Fruit fly (Drosophila melanogaster) whole organism, prepupa: ENCODE data around the gene CG31091.
A peak's percentile ranks its signal among the peaks of the same experiment; 100 is the strongest.

ENCODE experiments used
- Blimp-1 ChIP-seq: fragments of 200-800 bp; sonication (Bioruptor generic); optimal IDR thresholded peaks from 3 replicates; lab custom pipeline; 2017; ENCODE audit warnings: missing biosample characterization, missing genetic modification characterization, mild to moderate bottlenecking, moderate library complexity, missing genetic modification reagents
- CG10631 ChIP-seq: fragments of 200-800 bp; sonication (Bioruptor generic); optimal IDR thresholded peaks from 2 replicates; lab custom pipeline; 2016; ENCODE audit warnings: missing biosample characterization, missing genetic modification characterization
- CG10669 ChIP-seq: fragments of 200-800 bp; sonication (Bioruptor generic); optimal IDR thresholded peaks from 3 replicates; lab custom pipeline; 2018; ENCODE audit warnings: missing biosample characterization, mild to moderate bottlenecking, missing genetic modification characterization, moderate library complexity
- CG11294 ChIP-seq: fragments of 200-800 bp; sonication (Bioruptor generic); IDR thresholded peaks from 2 replicates; pipeline ENCODE4 v1.3.6; 2022; ENCODE audit warnings: missing biosample characterization, missing genetic modification characterization
- CG11902 ChIP-seq: fragments of 200-800 bp; sonication (Bioruptor generic); optimal IDR thresholded peaks from 3 replicates; lab custom pipeline; 2016; ENCODE audit warnings: missing biosample characterization, missing genetic modification characterization
- CG1621 ChIP-seq: fragments of 200-800 bp; sonication (Bioruptor generic); optimal IDR thresholded peaks from 3 replicates; lab custom pipeline; 2018; ENCODE audit warnings: missing biosample characterization, mild to moderate bottlenecking, missing genetic modification characterization
- CG16779 ChIP-seq: fragments of 200-800 bp; sonication (Bioruptor generic); optimal IDR thresholded peaks from 3 replicates; lab custom pipeline; 2017; ENCODE audit warnings: missing biosample characterization, mild to moderate bottlenecking, missing genetic modification characterization
- CG3032 ChIP-seq: fragments of 200-800 bp; optimal IDR thresholded peaks from 2 replicates; lab custom pipeline; 2019; ENCODE audit warnings: missing biosample characterization, mild to moderate bottlenecking, missing genetic modification characterization, moderate library complexity
- CG32006 ChIP-seq: fragments of 200-800 bp; sonication (Bioruptor generic); optimal IDR thresholded peaks from 3 replicates; lab custom pipeline; 2017; ENCODE audit warnings: missing biosample characterization, mild to moderate bottlenecking, missing genetic modification characterization
- CG3919 ChIP-seq: fragments of 200-800 bp; sonication (Bioruptor generic); optimal IDR thresholded peaks from 3 replicates; lab custom pipeline; 2016; ENCODE audit warnings: missing biosample characterization, missing genetic modification characterization
- CG4318 ChIP-seq: fragments of 200-800 bp; sonication (Bioruptor generic); optimal IDR thresholded peaks from 3 replicates; lab custom pipeline; 2017; ENCODE audit warnings: missing biosample characterization, mild to moderate bottlenecking, missing genetic modification characterization
- CG6276 ChIP-seq: fragments of 200-800 bp; sonication (Bioruptor generic); optimal IDR thresholded peaks from 2 replicates; lab custom pipeline; 2017; ENCODE audit warnings: missing biosample characterization, mild to moderate bottlenecking, missing genetic modification characterization
- CG6792 ChIP-seq: fragments of 200-800 bp; sonication (Bioruptor generic); optimal IDR thresholded peaks from 3 replicates; lab custom pipeline; 2016; ENCODE audit warnings: missing biosample characterization, missing genetic modification characterization
- CG6808 ChIP-seq: fragments of 200-800 bp; sonication (Bioruptor generic); optimal IDR thresholded peaks from 3 replicates; lab custom pipeline; 2017; ENCODE audit warnings: missing biosample characterization, missing genetic modification characterization, mild to moderate bottlenecking, moderate library complexity, missing genetic modification reagents
- CG8632 ChIP-seq: fragments of 200-800 bp; sonication (Bioruptor generic); optimal IDR thresholded peaks from 3 replicates; lab custom pipeline; 2016; ENCODE audit warnings: missing biosample characterization, missing genetic modification characterization
- Eip75B ChIP-seq: fragments of 200-800 bp; sonication (Bioruptor generic); optimal IDR thresholded peaks from 3 replicates; lab custom pipeline; 2016; ENCODE audit warnings: missing biosample characterization, missing genetic modification characterization
- Eip78C ChIP-seq: fragments of 200-800 bp; sonication (Bioruptor generic); peaks from one replicate; lab custom pipeline; 2016; ENCODE audit warnings: missing biosample characterization, missing genetic modification characterization
- Eip93F ChIP-seq: fragments of 200-800 bp; sonication (Bioruptor generic); optimal IDR thresholded peaks from 2 replicates; lab custom pipeline; 2016; ENCODE audit warnings: missing biosample characterization, mild to moderate bottlenecking, missing genetic modification characterization
- Ets21C ChIP-seq: fragments of 200-800 bp; sonication (Bioruptor generic); optimal IDR thresholded peaks from 3 replicates; lab custom pipeline; 2016; ENCODE audit warnings: missing biosample characterization, missing genetic modification characterization
- Ets96B ChIP-seq: fragments of 200-800 bp; optimal IDR thresholded peaks from 2 replicates; lab custom pipeline; 2019; ENCODE audit warnings: missing biosample characterization, mild to moderate bottlenecking, missing genetic modification characterization, moderate library complexity
- Gug ChIP-seq: fragments of 200-800 bp; sonication (Bioruptor generic); IDR thresholded peaks from 2 replicates; pipeline ENCODE4 v1.3.6; 2022; ENCODE audit warnings: missing biosample characterization, missing genetic modification characterization
- Hr38 ChIP-seq: sonication (Bioruptor generic); optimal IDR thresholded peaks from 2 replicates; lab custom pipeline; 2016; ENCODE audit warnings: missing biosample characterization, missing genetic modification characterization
- Hr39 ChIP-seq: fragments of 200-800 bp; sonication (Bioruptor generic); optimal IDR thresholded peaks from 2 replicates; lab custom pipeline; 2016; ENCODE audit warnings: missing biosample characterization, missing genetic modification characterization
- Met ChIP-seq: fragments of 200-800 bp; sonication (Bioruptor generic); optimal IDR thresholded peaks from 3 replicates; lab custom pipeline; 2016; ENCODE audit warnings: missing biosample characterization, missing genetic modification characterization
- OdsH ChIP-seq: fragments of 200-800 bp; sonication (Bioruptor generic); optimal IDR thresholded peaks from 3 replicates; lab custom pipeline; 2016; ENCODE audit warnings: missing biosample characterization, missing genetic modification characterization
- Smox ChIP-seq: fragments of 200-800 bp; sonication (Bioruptor generic); optimal IDR thresholded peaks from 3 replicates; lab custom pipeline; 2016; ENCODE audit warnings: missing biosample characterization, missing genetic modification characterization
- Sox102F ChIP-seq: fragments of 200-800 bp; sonication (Bioruptor generic); optimal IDR thresholded peaks from 2 replicates; lab custom pipeline; 2016; ENCODE audit warnings: missing biosample characterization, mild to moderate bottlenecking, missing genetic modification characterization
- Sox14 ChIP-seq: fragments of 200-800 bp; sonication (Bioruptor generic); optimal IDR thresholded peaks from 3 replicates; lab custom pipeline; 2016; ENCODE audit warnings: missing biosample characterization, missing genetic modification characterization
- achi ChIP-seq: fragments of 200-800 bp; sonication (Bioruptor generic); optimal IDR thresholded peaks from 3 replicates; lab custom pipeline; 2016; ENCODE audit warnings: missing biosample characterization, missing genetic modification characterization
- acj6 ChIP-seq: fragments of 200-800 bp; sonication (Bioruptor generic); optimal IDR thresholded peaks from 3 replicates; lab custom pipeline; 2016; ENCODE audit warnings: missing biosample characterization, missing genetic modification characterization
- cyc ChIP-seq: fragments of 200-800 bp; sonication (Bioruptor generic); optimal IDR thresholded peaks from 3 replicates; lab custom pipeline; 2016; ENCODE audit warnings: missing biosample characterization, missing genetic modification characterization
- esn ChIP-seq: fragments of 200-800 bp; sonication (Bioruptor generic); optimal IDR thresholded peaks from 2 replicates; lab custom pipeline; 2016; ENCODE audit warnings: missing biosample characterization, mild to moderate bottlenecking, missing genetic modification characterization, moderate library complexity
- fd85E ChIP-seq: fragments of 200-800 bp; sonication (Bioruptor generic); optimal IDR thresholded peaks from 3 replicates; lab custom pipeline; 2016; ENCODE audit warnings: missing biosample characterization, missing genetic modification characterization
- fkh ChIP-seq: fragments of 200-800 bp; sonication (Bioruptor generic); optimal IDR thresholded peaks from 3 replicates; lab custom pipeline; 2017; ENCODE audit warnings: missing biosample characterization, mild to moderate bottlenecking, missing genetic modification characterization, moderate library complexity
- lz ChIP-seq: fragments of 200-800 bp; sonication (Bioruptor generic); optimal IDR thresholded peaks from 3 replicates; lab custom pipeline; 2016; ENCODE audit warnings: missing biosample characterization, missing genetic modification characterization
- salr ChIP-seq, 2 experiments: fragments of 200-800 bp; sonication (Bioruptor generic); optimal IDR thresholded peaks; 3 replicates each; lab custom pipeline; 2016 to 2018; ENCODE audit warnings: missing biosample characterization in 2 of 2, missing genetic modification characterization in 2 of 2, mild to moderate bottlenecking in 1 of 2
- spab ChIP-seq: fragments of 200-800 bp; sonication (Bioruptor generic); optimal IDR thresholded peaks from 2 replicates; lab custom pipeline; 2017; ENCODE audit warnings: missing biosample characterization, mild to moderate bottlenecking, missing genetic modification characterization, missing genetic modification reagents
- topi ChIP-seq: fragments of 200-800 bp; sonication (Bioruptor generic); optimal IDR thresholded peaks from 3 replicates; lab custom pipeline; 2016; ENCODE audit warnings: missing biosample characterization, missing genetic modification characterization

Gene CG31091

dm6 chr3R:25888307-25889075, 11.2 kb upstream of the CG31091 start, which contains the start of gene Lnk (continued):
- TF ChIP-seq spab (GFP tag; lab: Kevin White, UChicago): peak; percentile 16
- no peak for TF ChIP-seq fd85E (GFP tag; lab: Kevin White, UChicago)
- TF ChIP-seq Gug: no peak
- TF ChIP-seq topi (GFP tag; lab: Kevin White, UChicago): peak; percentile 6
- TF ChIP-seq Ets96B (tag; lab: Kevin White, UChicago): no peak
- TF ChIP-seq Eip78C: peak; percentile 78
- no peak for TF ChIP-seq lz (GFP tag; lab: Kevin White, UChicago)
- no peak for TF ChIP-seq CG10669 (GFP tag; lab: Kevin White, UChicago)
- no peak for TF ChIP-seq salr (GFP tag; optimal IDR thresholded peaks at IDR 0.05; lab: Kevin White, UChicago)
- TF ChIP-seq CG6808: peak; percentile 69
- no peak for TF ChIP-seq Eip93F (GFP tag; lab: Kevin White, UChicago)
- no peak for TF ChIP-seq CG11294 (GFP tag; lab: Robert Waterston, UW)
- no peak for TF ChIP-seq CG3919 (GFP tag; lab: Kevin White, UChicago)
- TF ChIP-seq cyc (GFP tag; lab: Kevin White, UChicago): no peak
- TF ChIP-seq Hr38 (GFP tag; lab: Kevin White, UChicago): no peak
- peak; percentile 8 for TF ChIP-seq CG3032 (tag; lab: Kevin White, UChicago)
- TF ChIP-seq CG6792 (GFP tag; lab: Kevin White, UChicago): no peak
- no peak for TF ChIP-seq Ets21C (GFP tag; lab: Kevin White, UChicago)
- no peak for TF ChIP-seq CG6276 (GFP tag; lab: Kevin White, UChicago)
- TF ChIP-seq Sox14 (GFP tag; lab: Kevin White, UChicago): peak; percentile 9
- TF ChIP-seq fkh (GFP tag; lab: Kevin White, UChicago): no peak
- no peak for TF ChIP-seq acj6 (GFP tag; lab: Kevin White, UChicago)
- no peak for TF ChIP-seq CG1621 (tag; lab: Kevin White, UChicago)
- TF ChIP-seq CG32006: no peak
- TF ChIP-seq esn: peak; percentile 11
- TF ChIP-seq, all 60 proteins: peak for 15

dm6 chr3R:25893272-25893671, 6.4 kb upstream of the CG31091 start, which contains the start of gene CG5913:
Gene CG5913 (plus strand): TSS chr3R:25893495.
- TF ChIP-seq Smox (GFP tag; lab: Kevin White, UChicago) (no peak), Hr39 (GFP tag; lab: Kevin White, UChicago) (no peak), CG4318 (GFP tag; lab: Kevin White, UChicago) (no peak), CG3919 (GFP tag; lab: Kevin White, UChicago) (no peak), Eip78C (no peak), fd85E (GFP tag; lab: Kevin White, UChicago) (no peak), Met (no peak), Gug (no peak), CG8632 (no peak), spab (GFP tag; lab: Kevin White, UChicago) (no peak), acj6 (GFP tag; lab: Kevin White, UChicago) (no peak), Hr38 (GFP tag; lab: Kevin White, UChicago) (no peak), Sox102F (no peak), Ets96B (tag; lab: Kevin White, UChicago) (no peak), Eip93F (GFP tag; lab: Kevin White, UChicago) (no peak), Eip75B (GFP tag; lab: Kevin White, UChicago) (no peak), OdsH (no peak), achi (no peak), Blimp-1 (GFP tag; lab: Kevin White, UChicago) (no peak), CG16779 (no peak)

dm6 chr3R:25895522-25895921, 4.2 kb upstream of the CG31091 start, which contains the start of gene Sodq:
Gene Sodq (plus strand): TSS chr3R:25895822.
- TF ChIP-seq CG11902 (GFP tag; lab: Kevin White, UChicago) (no peak), CG10631 (no peak)
